Fruit fly (Drosophila melanogaster): Measurements from ENCODE around the gene CG11756.

DNA sequence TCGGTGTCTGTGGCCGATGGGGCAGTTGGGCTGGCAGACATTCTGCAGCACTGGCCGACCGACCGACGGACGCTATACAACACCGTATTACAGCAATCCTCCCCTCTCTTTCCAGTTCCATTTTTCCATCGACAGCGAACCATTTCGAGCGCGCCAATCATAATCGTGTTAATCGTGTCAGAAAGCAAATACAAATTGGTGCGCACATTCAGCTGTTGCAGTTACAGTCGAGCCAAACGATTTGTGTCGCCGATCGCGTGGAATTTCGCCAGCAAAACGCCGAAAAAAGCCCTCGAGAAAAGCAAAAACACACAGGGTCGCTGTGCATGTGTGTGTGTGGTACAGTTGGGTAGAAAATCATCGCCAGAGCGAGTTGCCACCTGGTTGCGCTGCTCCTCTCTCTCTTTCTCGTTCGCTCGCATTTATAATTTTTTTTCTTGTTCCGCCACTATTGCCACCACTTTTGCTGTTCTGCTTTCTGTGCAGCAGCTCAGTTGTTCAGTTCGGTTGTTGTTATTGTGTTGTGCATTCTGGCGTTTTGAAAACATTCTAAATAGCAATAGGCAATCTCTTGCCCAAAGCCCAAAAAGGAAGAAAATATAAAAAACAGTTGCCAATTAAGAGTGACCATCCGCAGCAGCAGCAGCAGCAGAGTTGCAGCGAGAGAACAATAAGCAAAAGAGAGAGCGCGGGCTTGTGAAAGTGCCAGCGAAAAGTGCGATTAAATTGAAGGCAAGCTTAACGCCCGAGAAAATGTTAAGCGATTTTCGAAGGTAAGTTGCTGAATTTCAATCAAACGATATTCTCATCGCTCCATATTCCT lies 2.8 kb downstream of the CG11756 start, which contains the start of gene CG1737:
- TF ChIP-seq ara (GFP tag; IDR thresholded peaks at IDR 0.05) (no peak), CG15269 (tag; optimal IDR thresholded peaks at IDR 0.05) (no peak), chn (GFP tag; optimal IDR thresholded peaks at IDR 0.05) (no peak), CG15011 (GFP tag; optimal IDR thresholded peaks at IDR 0.05) (no peak)
